Fruit fly (Drosophila melanogaster) whole organism, embryonic: ENCODE data around the gene CG15625.
A peak's percentile ranks its signal among the peaks of the same experiment; 100 is the strongest.

ENCODE experiments used
- CG10147 ChIP-seq: fragments of 200-800 bp; sonication (Bioruptor generic); optimal IDR thresholded peaks from 2 replicates; lab custom pipeline; 2019; ENCODE audit warnings: missing biosample characterization, mild to moderate bottlenecking, missing genetic modification characterization, moderate library complexity
- CG10654 ChIP-seq: fragments of 200-800 bp; sonication (Bioruptor generic); optimal IDR thresholded peaks from 2 replicates; lab custom pipeline; 2016; ENCODE audit warnings: missing biosample characterization, missing genetic modification characterization
- CG11085 ChIP-seq: fragments of 200-800 bp; sonication (Bioruptor generic); IDR thresholded peaks from 2 replicates; pipeline ENCODE4 v1.3.6; 2022; ENCODE audit warnings: missing biosample characterization, missing genetic modification characterization
- CG11093 ChIP-seq: fragments of 200-800 bp; sonication (Bioruptor generic); IDR thresholded peaks from 3 replicates; pipeline ENCODE4 v1.3.6; 2022; ENCODE audit warnings: missing biosample characterization, missing genetic modification characterization
- CG13287 ChIP-seq: fragments of 200-800 bp; sonication (Bioruptor generic); IDR thresholded peaks from 2 replicates; pipeline ENCODE4 v1.3.6; 2022; ENCODE audit warnings: missing biosample characterization, missing genetic modification characterization; ENCODE audit not compliant: partially characterized antibody
- CG13894 ChIP-seq: fragments of 200-800 bp; sonication (Bioruptor generic); optimal IDR thresholded peaks from 3 replicates; lab custom pipeline; 2018; ENCODE audit warnings: missing biosample characterization, mild to moderate bottlenecking, missing genetic modification characterization, moderate library complexity
- CG14050 ChIP-seq: fragments of 200-800 bp; sonication (Bioruptor generic); IDR thresholded peaks from 3 replicates; pipeline ENCODE4 v1.3.6; 2022; ENCODE audit warnings: missing biosample characterization, missing genetic modification characterization
- CG14667 ChIP-seq: fragments of 200-800 bp; sonication (Bioruptor generic); IDR thresholded peaks from 2 replicates; pipeline ENCODE4 v1.3.6; 2022; ENCODE audit warnings: missing biosample characterization, missing genetic modification characterization
- CG1602 ChIP-seq: fragments of 200-800 bp; sonication (Bioruptor generic); optimal IDR thresholded peaks from 3 replicates; lab custom pipeline; 2016; ENCODE audit warnings: missing biosample characterization, missing genetic modification characterization
- CG2712 ChIP-seq: fragments of 200-800 bp; optimal IDR thresholded peaks from 3 replicates; lab custom pipeline; 2019; ENCODE audit warnings: missing biosample characterization, mild to moderate bottlenecking, missing genetic modification characterization, moderate library complexity
- CG31388 ChIP-seq: fragments of 200-800 bp; sonication (Bioruptor generic); optimal IDR thresholded peaks from 2 replicates; lab custom pipeline; 2016; ENCODE audit warnings: missing biosample characterization, missing genetic modification characterization
- CG3281 ChIP-seq: fragments of 200-800 bp; sonication (Bioruptor generic); optimal IDR thresholded peaks from 3 replicates; lab custom pipeline; 2017; ENCODE audit warnings: missing biosample characterization, mild to moderate bottlenecking, missing genetic modification characterization
- CG33213 ChIP-seq: fragments of 200-800 bp; sonication (Bioruptor generic); optimal IDR thresholded peaks from 3 replicates; lab custom pipeline; 2016; ENCODE audit warnings: missing biosample characterization, missing genetic modification characterization
- CG3726 ChIP-seq: fragments of 200-800 bp; sonication (Bioruptor generic); IDR thresholded peaks from 3 replicates; pipeline ENCODE4, ENCODE4 v1.3.6; 2022; ENCODE audit warnings: missing biosample characterization, missing genetic modification characterization
- CG3838 ChIP-seq: fragments of 200-800 bp; sonication (Bioruptor generic); optimal IDR thresholded peaks from 3 replicates; lab custom pipeline; 2016; ENCODE audit warnings: missing biosample characterization, missing genetic modification characterization
- CG4730 ChIP-seq: fragments of 200-800 bp; sonication (Bioruptor generic); IDR thresholded peaks from 2 replicates; pipeline ENCODE4 v1.3.6; 2022; ENCODE audit warnings: missing biosample characterization, missing genetic modification characterization
- CG6765 ChIP-seq: fragments of 200-800 bp; sonication (Bioruptor generic); optimal IDR thresholded peaks from 3 replicates; lab custom pipeline; 2017; ENCODE audit warnings: missing biosample characterization, mild to moderate bottlenecking, missing genetic modification characterization
- CG7556 ChIP-seq: fragments of 200-800 bp; sonication (Bioruptor generic); optimal IDR thresholded peaks from 2 replicates; lab custom pipeline; 2017; ENCODE audit warnings: missing biosample characterization, mild to moderate bottlenecking, missing genetic modification characterization
- CG8281 ChIP-seq: fragments of 200-800 bp; sonication (Bioruptor generic); optimal IDR thresholded peaks from 2 replicates; lab custom pipeline; 2018; ENCODE audit warnings: missing biosample characterization, mild to moderate bottlenecking, missing genetic modification characterization, moderate library complexity
- CG9797 ChIP-seq: fragments of 200-800 bp; sonication (Bioruptor generic); optimal IDR thresholded peaks from 3 replicates; lab custom pipeline; 2018; ENCODE audit warnings: missing biosample characterization, mild to moderate bottlenecking, missing genetic modification characterization
- CTCF ChIP-seq: fragments of 200-800 bp; sonication (Bioruptor generic); optimal IDR thresholded peaks from 2 replicates; lab custom pipeline; 2017; ENCODE audit warnings: missing biosample characterization, mild to moderate bottlenecking, missing genetic modification characterization, moderate library complexity
- Deaf1 ChIP-seq: fragments of 200-800 bp; optimal IDR thresholded peaks from 3 replicates; lab custom pipeline; 2019; ENCODE audit warnings: missing biosample characterization, mild to moderate bottlenecking, missing genetic modification characterization, moderate library complexity
- Doc3 ChIP-seq: fragments of 200-800 bp; sonication (Bioruptor generic); IDR thresholded peaks from 3 replicates; pipeline ENCODE4 v1.3.6; 2022; ENCODE audit warnings: missing biosample characterization, missing genetic modification characterization; ENCODE audit not compliant: partially characterized antibody
- E2f1 ChIP-seq: fragments of 200-800 bp; sonication (Bioruptor generic); IDR thresholded peaks from 2 replicates; pipeline ENCODE4 v1.3.6; 2022; ENCODE audit warnings: missing biosample characterization, missing genetic modification characterization
- Fer1 ChIP-seq: fragments of 200-800 bp; sonication (Bioruptor generic); optimal IDR thresholded peaks from 2 replicates; lab custom pipeline; 2017; ENCODE audit warnings: missing biosample characterization, mild to moderate bottlenecking, missing genetic modification characterization
- Fer3 ChIP-seq: fragments of 200-800 bp; sonication (Bioruptor generic); optimal IDR thresholded peaks from 2 replicates; lab custom pipeline; 2018; ENCODE audit warnings: missing biosample characterization, mild to moderate bottlenecking, missing genetic modification characterization, moderate library complexity
- HHEX ChIP-seq: fragments of 200-800 bp; sonication (Bioruptor generic); optimal IDR thresholded peaks from 3 replicates; lab custom pipeline; 2017; ENCODE audit warnings: missing biosample characterization, mild to moderate bottlenecking, missing genetic modification characterization, missing genetic modification reagents
- HLH4C ChIP-seq: fragments of 200-800 bp; sonication (Bioruptor generic); IDR thresholded peaks from 3 replicates; pipeline ENCODE4 v1.3.6; 2022; ENCODE audit warnings: missing biosample characterization, missing genetic modification characterization; ENCODE audit not compliant: partially characterized antibody
- HmgD ChIP-seq: fragments of 200-800 bp; sonication (Bioruptor generic); optimal IDR thresholded peaks from 3 replicates; lab custom pipeline; 2016; ENCODE audit warnings: missing biosample characterization, missing genetic modification characterization
- Hr3 ChIP-seq: fragments of 200-800 bp; sonication (Bioruptor generic); optimal IDR thresholded peaks from 3 replicates; lab custom pipeline; 2016; ENCODE audit warnings: missing biosample characterization, missing genetic modification characterization
- Mad ChIP-seq: fragments of 200-800 bp; sonication (Bioruptor generic); optimal IDR thresholded peaks from 2 replicates; lab custom pipeline; 2016; ENCODE audit warnings: missing biosample characterization, missing genetic modification characterization
- Med ChIP-seq: fragments of 200-800 bp; sonication (Bioruptor generic); peaks from one replicate; lab custom pipeline; 2016; ENCODE audit warnings: missing biosample characterization, missing genetic modification characterization, mild to moderate bottlenecking, inconsistent platforms, moderate library complexity
- Pdp1 ChIP-seq, 2 experiments: fragments of 200-800 bp; sonication (Bioruptor generic); optimal IDR thresholded peaks; 3 replicates each; lab custom pipeline; 2016; ENCODE audit warnings: missing biosample characterization in 2 of 2, missing genetic modification characterization in 2 of 2, mild to moderate bottlenecking in 1 of 2, moderate library complexity in 1 of 2
- Sox102F ChIP-seq: fragments of 200-800 bp; sonication (Bioruptor generic); optimal IDR thresholded peaks from 2 replicates; lab custom pipeline; 2018; ENCODE audit warnings: missing biosample characterization, mild to moderate bottlenecking, missing genetic modification characterization, moderate library complexity
- Xbp1 ChIP-seq: fragments of 200-800 bp; sonication (Bioruptor generic); optimal IDR thresholded peaks from 3 replicates; lab custom pipeline; 2016; ENCODE audit warnings: missing biosample characterization, mild to moderate bottlenecking, missing genetic modification characterization
- ap ChIP-seq: fragments of 200-800 bp; sonication (Bioruptor generic); IDR thresholded peaks from 2 replicates; pipeline ENCODE4 v1.3.6; 2022; ENCODE audit warnings: missing biosample characterization, missing genetic modification characterization
- bsh ChIP-seq, 2 experiments: fragments of 200-800 bp; sonication (Bioruptor generic); optimal IDR thresholded peaks; 2 replicates each; lab custom pipeline; 2017 to 2018; ENCODE audit warnings: mild to moderate bottlenecking in 2 of 2, missing biosample characterization in 2 of 2, missing genetic modification characterization in 2 of 2, moderate library complexity in 1 of 2
- corto ChIP-seq: fragments of 200-800 bp; sonication (Bioruptor generic); optimal IDR thresholded peaks from 2 replicates; lab custom pipeline; 2016; ENCODE audit warnings: missing biosample characterization, mild to moderate bottlenecking, missing genetic modification characterization, moderate library complexity
- crol ChIP-seq: fragments of 200-800 bp; sonication (Bioruptor generic); IDR thresholded peaks from 2 replicates; pipeline ENCODE4 v1.3.6; 2022; ENCODE audit warnings: missing biosample characterization, missing genetic modification characterization
- crp ChIP-seq, 2 experiments: fragments of 200-800 bp; sonication (Bioruptor generic); optimal IDR thresholded peaks; 2 replicates in 1 of 2; 3 replicates in 1 of 2; lab custom pipeline; 2017; ENCODE audit warnings: missing biosample characterization in 2 of 2, missing genetic modification characterization in 2 of 2, mild to moderate bottlenecking in 1 of 2, moderate library complexity in 1 of 2
- da ChIP-seq: fragments of 200-800 bp; sonication (Bioruptor generic); optimal IDR thresholded peaks from 2 replicates; lab custom pipeline; 2016; ENCODE audit warnings: missing biosample characterization, missing genetic modification characterization
- dpn ChIP-seq, 2 experiments: fragments of 200-800 bp; sonication (Bioruptor generic); optimal IDR thresholded peaks; 3 replicates each; lab custom pipeline; 2016; ENCODE audit warnings: missing biosample characterization in 2 of 2, missing genetic modification characterization in 2 of 2
- esg ChIP-seq: fragments of 200-800 bp; sonication (Bioruptor generic); conservative IDR thresholded peaks from 2 replicates; pipeline ENCODE4 v1.3.6; 2022; ENCODE audit warnings: missing biosample characterization, missing genetic modification characterization
- exex ChIP-seq: fragments of 200-800 bp; sonication (Bioruptor generic); optimal IDR thresholded peaks from 4 replicates; lab custom pipeline; 2018; ENCODE audit warnings: missing biosample characterization, mild to moderate bottlenecking, missing genetic modification characterization, moderate library complexity
- fd64A ChIP-seq: fragments of 200-800 bp; sonication (Bioruptor generic); optimal IDR thresholded peaks from 3 replicates; lab custom pipeline; 2018; ENCODE audit warnings: missing biosample characterization, mild to moderate bottlenecking, missing genetic modification characterization
- grn ChIP-seq: fragments of 200-800 bp; sonication (Bioruptor generic); optimal IDR thresholded peaks from 3 replicates; lab custom pipeline; 2017; ENCODE audit warnings: missing biosample characterization, missing genetic modification characterization
- jumu ChIP-seq: fragments of 200-800 bp; sonication (Bioruptor generic); optimal IDR thresholded peaks from 3 replicates; lab custom pipeline; 2016; ENCODE audit warnings: missing biosample characterization, missing genetic modification characterization
- klu ChIP-seq: fragments of 200-800 bp; sonication (Bioruptor generic); IDR thresholded peaks from 2 replicates; pipeline ENCODE4 v1.3.6; 2022; ENCODE audit warnings: missing biosample characterization, missing genetic modification characterization
- phol ChIP-seq: fragments of 200-800 bp; sonication (Bioruptor generic); optimal IDR thresholded peaks from 3 replicates; lab custom pipeline; 2018; ENCODE audit warnings: missing biosample characterization, mild to moderate bottlenecking, missing genetic modification characterization, moderate library complexity
- psq ChIP-seq: fragments of 200-800 bp; sonication (Bioruptor generic); optimal IDR thresholded peaks from 2 replicates; lab custom pipeline; 2017; ENCODE audit warnings: missing biosample characterization, missing genetic modification characterization
- sc ChIP-seq, 3 experiments: fragments of >200 bp in 2 of 3; fragments of 200-800 bp in 1 of 3; sonication (Bioruptor generic) in 1 of 3; optimal IDR thresholded peaks; 2 replicates in 2 of 3; 3 replicates in 1 of 3; lab custom pipeline; 2017; ENCODE audit warnings: mild to moderate bottlenecking in 1 of 3, missing biosample characterization in 1 of 3, missing genetic modification characterization in 1 of 3, missing genetic modification reagents in 1 of 3

The CG15625 gene

dm6 chr2L:4856118-4856517 is 33.7 kb upstream of the CG15625 start (continued):
- TF ChIP-seq CG33213 (GFP tag; lab: Kevin White, UChicago) (no peak), CG10147 (GFP tag; lab: Kevin White, UChicago) (peak; percentile 39), Med (GFP tag; lab: Kevin White, UChicago) (peak; percentile 71), fd64A (GFP tag; lab: Kevin White, UChicago) (no peak), CG1602 (GFP tag; lab: Kevin White, UChicago) (peak; percentile 49), CTCF (GFP tag; lab: Kevin White, UChicago) (no peak), Hr3 (GFP tag; lab: Kevin White, UChicago) (peak; percentile 39), CG11093 (no peak), CG11085 (GFP tag; lab: Robert Waterston, UW) (no peak), sc (optimal IDR thresholded peaks at IDR 0.05; lab: Kevin White, UChicago) (no peak), sc (GFP tag; optimal IDR thresholded peaks at IDR 0.05; lab: Kevin White, UChicago) (peak; percentile 45), da (no peak), CG3726 (GFP tag; lab: Robert Waterston, UW) (no peak), exex (tag; lab: Kevin White, UChicago) (no peak), Fer1 (peak; percentile 76), HLH4C (GFP tag; lab: Robert Waterston, UW) (no peak), CG13287 (GFP tag; lab: Robert Waterston, UW) (no peak), CG8281 (tag; lab: Kevin White, UChicago) (peak; percentile 5), esg (GFP tag; lab: Robert Waterston, UW) (peak; percentile 71), CG10654 (peak; percentile 46), Xbp1 (peak; percentile 50), CG13894 (tag; lab: Kevin White, UChicago) (peak; percentile 35), bsh (GFP tag; optimal IDR thresholded peaks at IDR 0.05; lab: Kevin White, UChicago) (peak in 1 of 2 experiments; percentile 61), ap (GFP tag; lab: Robert Waterston, UW) (no peak), CG2712 (tag; lab: Kevin White, UChicago) (peak; percentile 86), CG3281 (peak; percentile 62), CG6765 (GFP tag; lab: Kevin White, UChicago) (peak; percentile 27), E2f1 (GFP tag; lab: Robert Waterston, UW) (no peak), crp (GFP tag; optimal IDR thresholded peaks at IDR 0.05; lab: Kevin White, UChicago) (no peak), dpn (GFP tag; optimal IDR thresholded peaks at IDR 0.05; lab: Kevin White, UChicago) (peak in 1 of 2 experiments; percentile 43), Pdp1 (GFP tag; optimal IDR thresholded peaks at IDR 0.05; lab: Kevin White, UChicago) (peak in 1 of 2 experiments; percentile 19), jumu (GFP tag; lab: Kevin White, UChicago) (no peak), CG9797 (GFP tag; lab: Kevin White, UChicago) (no peak), klu (no peak), HHEX (GFP tag; lab: Kevin White, UChicago) (peak; percentile 58), CG14667 (GFP tag; lab: Robert Waterston, UW) (peak; percentile 56), Doc3 (GFP tag; lab: Robert Waterston, UW) (no peak), psq (no peak), Mad (GFP tag; lab: Kevin White, UChicago) (no peak), Fer3 (tag; lab: Kevin White, UChicago) (peak; percentile 68), phol (peak; percentile 76), CG7556 (GFP tag; lab: Kevin White, UChicago) (peak; percentile 74), Deaf1 (tag; lab: Kevin White, UChicago) (peak; percentile 12), CG4730 (GFP tag; lab: Robert Waterston, UW) (peak; percentile 27; the same call in 1 of the 2 replicates), CG14050 (GFP tag; lab: Robert Waterston, UW) (peak; percentile 43; the same call in 1 of the 3 replicates), CG31388 (GFP tag; lab: Kevin White, UChicago) (no peak), CG3838 (GFP tag; lab: Kevin White, UChicago) (no peak), grn (GFP tag; lab: Kevin White, UChicago) (no peak), HmgD (GFP tag; lab: Kevin White, UChicago) (no peak), crol (GFP tag; lab: Robert Waterston, UW) (no peak), corto (GFP tag; lab: Kevin White, UChicago) (no peak), Sox102F (peak; percentile 57)
